Worm (Caenorhabditis elegans) whole organism, L4/young adult: ENCODE data around the gene clp-1.

Experiments used
- dao-5 ChIP-seq: sonication (generic microtip); optimal IDR thresholded peaks from 2 replicates; lab custom pipeline; 2016; ENCODE audit warnings: missing genotype, missing genetic modification characterization, moderate library complexity, missing compliant biosample characterization
- him-1 ChIP-seq: sonication (generic microtip); optimal IDR thresholded peaks from 2 replicates; lab custom pipeline; 2016; ENCODE audit warnings: missing genotype, missing genetic modification reagents, missing genetic modification characterization, missing compliant biosample characterization

- TF ChIP-seq dao-5 (tag; lab: Kevin White, UChicago) (no peak), him-1 (tag; lab: Kevin White, UChicago) (no peak)
Observed at ce11 chrIII:8013582-8013981, 33.8 kb downstream of the clp-1 start.
